Fruit fly (Drosophila melanogaster) whole organism, embryonic: ENCODE data around the gene CG43049.

ENCODE experiments used
- Antp ChIP-seq: fragments of 200-800 bp; sonication (Bioruptor generic); optimal IDR thresholded peaks from 3 replicates; lab custom pipeline; 2016; ENCODE audit warnings: missing biosample characterization, missing genetic modification characterization
- Asciz ChIP-seq: fragments of 200-800 bp; sonication (Bioruptor generic); optimal IDR thresholded peaks from 2 replicates; lab custom pipeline; 2017; ENCODE audit warnings: missing biosample characterization, mild to moderate bottlenecking, missing genetic modification characterization, missing genetic modification reagents
- B-H1 ChIP-seq: fragments of 200-800 bp; sonication (Bioruptor generic); IDR thresholded peaks from 3 replicates; pipeline ENCODE4 v1.3.6; 2022; ENCODE audit warnings: missing biosample characterization, missing genetic modification characterization
- Blimp-1 ChIP-seq: fragments of 200-800 bp; sonication (Bioruptor generic); optimal IDR thresholded peaks from 3 replicates; lab custom pipeline; 2018; ENCODE audit warnings: missing biosample characterization, missing genetic modification characterization, mild to moderate bottlenecking, moderate library complexity, missing genetic modification reagents
- Bteb2 ChIP-seq: fragments of 200-800 bp; sonication (Bioruptor generic); optimal IDR thresholded peaks from 2 replicates; lab custom pipeline; 2016; ENCODE audit warnings: missing biosample characterization, missing genetic modification characterization
- C15 ChIP-seq: fragments of 200-800 bp; sonication (Bioruptor generic); IDR thresholded peaks from 3 replicates; pipeline ENCODE4 v1.3.6; 2022; ENCODE audit warnings: missing biosample characterization, missing genetic modification characterization
- CG10654 ChIP-seq: fragments of 200-800 bp; sonication (Bioruptor generic); optimal IDR thresholded peaks from 2 replicates; lab custom pipeline; 2016; ENCODE audit warnings: missing biosample characterization, missing genetic modification characterization
- CG10979 ChIP-seq: fragments of 200-800 bp; sonication (Bioruptor generic); optimal IDR thresholded peaks from 2 replicates; lab custom pipeline; 2018; ENCODE audit warnings: missing biosample characterization, mild to moderate bottlenecking, missing genetic modification characterization, moderate library complexity
- CG11398 ChIP-seq: fragments of 200-800 bp; sonication (Bioruptor generic); optimal IDR thresholded peaks from 2 replicates; lab custom pipeline; 2016; ENCODE audit warnings: missing biosample characterization, missing genetic modification characterization
- CG12071 ChIP-seq: fragments of 200-800 bp; sonication (Bioruptor generic); optimal IDR thresholded peaks from 3 replicates; lab custom pipeline; 2018; ENCODE audit warnings: missing biosample characterization, mild to moderate bottlenecking, missing genetic modification characterization
- CG12299 ChIP-seq: fragments of 200-800 bp; sonication (Bioruptor generic); optimal IDR thresholded peaks from 2 replicates; lab custom pipeline; 2018; ENCODE audit warnings: missing biosample characterization, mild to moderate bottlenecking, missing genetic modification characterization
- CG15601 ChIP-seq: fragments of 200-800 bp; sonication (Bioruptor generic); optimal IDR thresholded peaks from 3 replicates; lab custom pipeline; 2019; ENCODE audit warnings: missing biosample characterization, mild to moderate bottlenecking, missing genetic modification characterization, moderate library complexity
- CG15696 ChIP-seq: fragments of 200-800 bp; sonication (Bioruptor generic); optimal IDR thresholded peaks from 2 replicates; lab custom pipeline; 2019; ENCODE audit warnings: missing biosample characterization, mild to moderate bottlenecking, missing genetic modification characterization, moderate library complexity
- CG1647 ChIP-seq: fragments of 200-800 bp; sonication (Bioruptor generic); optimal IDR thresholded peaks from 3 replicates; lab custom pipeline; 2016; ENCODE audit warnings: missing biosample characterization, missing genetic modification characterization
- CG1832 ChIP-seq: fragments of 200-800 bp; sonication (Bioruptor generic); optimal IDR thresholded peaks from 2 replicates; lab custom pipeline; 2017; ENCODE audit warnings: missing biosample characterization, mild to moderate bottlenecking, missing genetic modification characterization, inconsistent platforms
- CG18476 ChIP-seq: fragments of 200-800 bp; sonication (Bioruptor generic); optimal IDR thresholded peaks from 2 replicates; lab custom pipeline; 2016; ENCODE audit warnings: missing biosample characterization, mild to moderate bottlenecking, missing genetic modification characterization
- CG3163 ChIP-seq: fragments of 200-800 bp; sonication (Bioruptor generic); optimal IDR thresholded peaks from 3 replicates; lab custom pipeline; 2016; ENCODE audit warnings: missing biosample characterization, missing genetic modification characterization
- CG34422 ChIP-seq: fragments of 200-800 bp; sonication (Bioruptor generic); IDR thresholded peaks from 3 replicates; pipeline ENCODE4 v1.3.6; 2022; ENCODE audit warnings: missing biosample characterization, missing genetic modification characterization
- CG3726 ChIP-seq: fragments of 200-800 bp; sonication (Bioruptor generic); IDR thresholded peaks from 3 replicates; pipeline ENCODE4, ENCODE4 v1.3.6; 2022; ENCODE audit warnings: missing biosample characterization, missing genetic modification characterization
- CG5953 ChIP-seq: fragments of 200-800 bp; sonication (Bioruptor generic); IDR thresholded peaks from 2 replicates; pipeline ENCODE4 v1.3.6; 2022; ENCODE audit warnings: missing biosample characterization, missing genetic modification characterization
- CTCF ChIP-seq: fragments of 200-800 bp; sonication (Bioruptor generic); optimal IDR thresholded peaks from 2 replicates; lab custom pipeline; 2017; ENCODE audit warnings: missing biosample characterization, mild to moderate bottlenecking, missing genetic modification characterization, moderate library complexity
- Camta ChIP-seq: fragments of 200-800 bp; sonication (Bioruptor generic); optimal IDR thresholded peaks from 2 replicates; lab custom pipeline; 2016; ENCODE audit warnings: missing biosample characterization, missing genetic modification characterization
- D19A ChIP-seq: fragments of 200-800 bp; optimal IDR thresholded peaks from 3 replicates; lab custom pipeline; 2019; ENCODE audit warnings: missing biosample characterization, mild to moderate bottlenecking, missing genetic modification characterization, moderate library complexity
- D19B ChIP-seq: fragments of 200-800 bp; sonication (Bioruptor generic); optimal IDR thresholded peaks from 2 replicates; lab custom pipeline; 2017; ENCODE audit warnings: missing biosample characterization, mild to moderate bottlenecking, missing genetic modification characterization
- Dad ChIP-seq: fragments of 200-800 bp; sonication (Bioruptor generic); optimal IDR thresholded peaks from 3 replicates; lab custom pipeline; 2016; ENCODE audit warnings: missing biosample characterization, missing genetic modification characterization
- Dek ChIP-seq: fragments of 200-800 bp; sonication (Bioruptor generic); optimal IDR thresholded peaks from 3 replicates; lab custom pipeline; 2019; ENCODE audit warnings: missing biosample characterization, mild to moderate bottlenecking, missing genetic modification characterization, moderate library complexity
- HHEX ChIP-seq: fragments of 200-800 bp; sonication (Bioruptor generic); optimal IDR thresholded peaks from 3 replicates; lab custom pipeline; 2017; ENCODE audit warnings: missing biosample characterization, mild to moderate bottlenecking, missing genetic modification characterization, missing genetic modification reagents
- Hmx ChIP-seq: fragments of 200-800 bp; sonication (Bioruptor generic); optimal IDR thresholded peaks from 2 replicates; lab custom pipeline; 2016; ENCODE audit warnings: missing biosample characterization, missing genetic modification characterization
- Kr ChIP-seq: fragments of 200-800 bp; sonication (Bioruptor generic); optimal IDR thresholded peaks from 2 replicates; lab custom pipeline; 2017; ENCODE audit warnings: missing biosample characterization, mild to moderate bottlenecking, missing genetic modification characterization
- Max ChIP-seq: fragments of 200-800 bp; sonication (Bioruptor generic); optimal IDR thresholded peaks from 2 replicates; lab custom pipeline; 2016; ENCODE audit warnings: missing biosample characterization, mild to moderate bottlenecking, missing genetic modification characterization
- Oaz ChIP-seq: fragments of 200-800 bp; sonication (Bioruptor generic); IDR thresholded peaks from 2 replicates; pipeline ENCODE4 v1.3.6; 2022; ENCODE audit warnings: missing biosample characterization, missing genetic modification characterization
- Xrp1 ChIP-seq: fragments of 200-800 bp; sonication (Bioruptor generic); IDR thresholded peaks from 2 replicates; pipeline ENCODE4 v1.3.6; 2022; ENCODE audit warnings: missing biosample characterization, missing genetic modification characterization
- ab ChIP-seq: fragments of 200-800 bp; sonication (Bioruptor generic); optimal IDR thresholded peaks from 2 replicates; lab custom pipeline; 2016; ENCODE audit warnings: missing biosample characterization, missing genetic modification characterization
- ac ChIP-seq: fragments of 200-800 bp; sonication (Bioruptor generic); optimal IDR thresholded peaks from 3 replicates; lab custom pipeline; 2017; ENCODE audit warnings: missing biosample characterization, mild to moderate bottlenecking, missing genetic modification characterization
- bowl ChIP-seq: fragments of 200-800 bp; sonication (Bioruptor generic); IDR thresholded peaks from 2 replicates; pipeline ENCODE4 v1.3.6; 2022; ENCODE audit warnings: missing biosample characterization, missing genetic modification characterization
- dysf ChIP-seq: fragments of 200-800 bp; sonication (Bioruptor generic); IDR thresholded peaks from 3 replicates; pipeline ENCODE4 v1.3.6; 2022; ENCODE audit warnings: missing biosample characterization, missing genetic modification characterization
- emc ChIP-seq: fragments of 200-800 bp; sonication (Bioruptor generic); optimal IDR thresholded peaks from 2 replicates; lab custom pipeline; 2016; ENCODE audit warnings: missing biosample characterization, missing genetic modification characterization
- ems ChIP-seq: fragments of 200-800 bp; sonication (Bioruptor generic); optimal IDR thresholded peaks from 3 replicates; lab custom pipeline; 2016; ENCODE audit warnings: missing biosample characterization, missing genetic modification characterization
- gsb-n ChIP-seq: fragments of 200-800 bp; sonication (Bioruptor generic); optimal IDR thresholded peaks from 3 replicates; lab custom pipeline; 2018; ENCODE audit warnings: missing biosample characterization, mild to moderate bottlenecking, missing genetic modification characterization
- jing ChIP-seq: fragments of 200-800 bp; sonication (Bioruptor generic); optimal IDR thresholded peaks from 2 replicates; lab custom pipeline; 2018; ENCODE audit warnings: missing biosample characterization, mild to moderate bottlenecking, missing genetic modification characterization
- lmd ChIP-seq: fragments of 200-800 bp; sonication (Bioruptor generic); IDR thresholded peaks from 2 replicates; pipeline ENCODE4 v1.3.6; 2022; ENCODE audit warnings: missing biosample characterization, missing genetic modification characterization
- prd ChIP-seq, 3 experiments: fragments of >200 bp in 2 of 3; fragments of 200-800 bp in 1 of 3; sonication (Bioruptor generic) in 1 of 3; optimal IDR thresholded peaks in 2 of 3; IDR thresholded peaks in 1 of 3; 2 replicates in 2 of 3; 3 replicates in 1 of 3; pipeline versions ENCODE4 v1.3.6 to Lab custom; 2017 to 2022; ENCODE audit warnings: missing biosample characterization in 1 of 3, missing genetic modification characterization in 1 of 3
- sisA ChIP-seq: fragments of 200-800 bp; sonication (Bioruptor generic); IDR thresholded peaks from 2 replicates; pipeline ENCODE4 v1.3.6; 2022; ENCODE audit warnings: missing biosample characterization, missing genetic modification characterization
- so ChIP-seq: fragments of 200-800 bp; sonication (Bioruptor generic); IDR thresholded peaks from 3 replicates; pipeline ENCODE4 v1.3.6; 2022; ENCODE audit warnings: missing biosample characterization, missing genetic modification characterization
- sug ChIP-seq: fragments of 200-800 bp; optimal IDR thresholded peaks from 2 replicates; lab custom pipeline; 2019; ENCODE audit warnings: missing biosample characterization, mild to moderate bottlenecking, missing genetic modification characterization, moderate library complexity
- tgo ChIP-seq: fragments of 200-800 bp; sonication (Bioruptor generic); IDR thresholded peaks from 3 replicates; pipeline ENCODE4 v1.3.6; 2022; ENCODE audit warnings: missing biosample characterization, missing genetic modification characterization
- trem ChIP-seq: fragments of 200-800 bp; optimal IDR thresholded peaks from 3 replicates; lab custom pipeline; 2019; ENCODE audit warnings: missing biosample characterization, mild to moderate bottlenecking, missing genetic modification characterization, moderate library complexity
- vvl ChIP-seq: fragments of 200-800 bp; sonication (Bioruptor generic); IDR thresholded peaks from 2 replicates; pipeline ENCODE4 v1.3.6; 2022; ENCODE audit warnings: missing biosample characterization, missing genetic modification characterization
- zf30C ChIP-seq: fragments of 200-800 bp; sonication (Bioruptor generic); optimal IDR thresholded peaks from 3 replicates; lab custom pipeline; 2018; ENCODE audit warnings: missing biosample characterization, mild to moderate bottlenecking, missing genetic modification characterization

CG43049 gene

DNA sequence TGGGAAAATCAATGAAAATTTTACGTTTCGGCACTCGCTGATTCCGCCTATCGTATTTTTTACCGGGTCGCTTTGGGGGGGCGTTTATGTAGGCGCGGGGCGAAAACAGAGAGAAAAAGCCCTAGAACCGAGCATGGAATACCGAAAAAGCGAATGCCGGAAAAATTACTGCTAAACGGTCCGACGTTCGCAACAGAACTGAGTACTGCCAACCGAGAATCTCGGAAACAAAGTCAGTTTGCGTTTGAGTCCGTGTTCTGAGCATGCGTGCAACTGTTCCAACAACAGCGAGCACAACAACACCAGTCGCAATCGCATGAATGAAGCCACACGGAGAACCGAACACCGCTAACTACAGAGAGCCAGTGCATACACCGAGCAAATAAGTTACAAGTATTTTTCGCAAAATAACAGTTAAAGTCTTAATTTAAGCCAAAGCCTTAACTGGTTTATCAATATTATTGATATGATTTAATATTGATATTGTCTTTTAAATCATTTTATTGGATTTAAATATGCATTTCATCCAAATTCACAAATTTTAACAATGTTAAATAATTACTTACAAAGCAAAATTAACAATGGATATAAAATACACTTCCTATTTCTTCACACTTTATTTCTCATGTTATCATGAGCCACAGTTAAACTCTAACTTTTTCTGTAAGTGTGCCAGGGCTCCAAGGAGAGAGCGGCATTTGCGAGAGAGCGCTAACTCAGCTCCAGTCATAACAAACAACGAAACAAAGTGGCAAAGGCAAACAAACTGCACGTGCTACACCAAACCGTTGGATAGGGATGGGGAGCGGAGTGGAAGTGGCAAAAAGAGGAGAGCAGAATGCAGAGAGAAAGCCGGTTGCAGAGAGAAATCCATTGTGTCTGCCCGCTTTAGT, 34.4 kb upstream of the CG43049 start, which contains the start of gene CG3961 (continued):
- peak; percentile 94 for TF ChIP-seq vvl (GFP tag; lab: Robert Waterston, UW)
- peak; percentile 92 for TF ChIP-seq zf30C (GFP tag; lab: Kevin White, UChicago)
- peak; percentile 1 for TF ChIP-seq emc (GFP tag; lab: Kevin White, UChicago)
- TF ChIP-seq CG15696 (tag; lab: Kevin White, UChicago) = peak; percentile 94
- peak; percentile 39 for TF ChIP-seq ab (GFP tag; lab: Kevin White, UChicago)
- TF ChIP-seq dysf (GFP tag; lab: Robert Waterston, UW) = peak; percentile 94
- peak; percentile 72 for TF ChIP-seq CG12071 (GFP tag; lab: Kevin White, UChicago)
- TF ChIP-seq CG12299 (tag; lab: Kevin White, UChicago) = peak; percentile 95
- TF ChIP-seq Max (GFP tag; lab: Kevin White, UChicago) = peak; percentile 96
- peak; percentile 73 for TF ChIP-seq CG11398 (GFP tag; lab: Kevin White, UChicago)
- peak; percentile 76 for TF ChIP-seq ac (GFP tag; lab: Kevin White, UChicago)
- TF ChIP-seq Camta (GFP tag; lab: Kevin White, UChicago) = peak; percentile 90
- peak; percentile 95 for TF ChIP-seq so (GFP tag; lab: Robert Waterston, UW)
- TF ChIP-seq ems = peak; percentile 86
- peak; percentile 97 for TF ChIP-seq Xrp1 (GFP tag; lab: Robert Waterston, UW)
- peak; percentile 72 for TF ChIP-seq CG3163 (GFP tag; lab: Kevin White, UChicago)
- TF ChIP-seq prd (optimal IDR thresholded peaks at IDR 0.05; lab: Kevin White, UChicago) = no peak
- TF ChIP-seq prd (GFP tag; IDR thresholded peaks at IDR 0.05; lab: Robert Waterston, UW) = peak; percentile 94
- TF ChIP-seq HHEX (GFP tag; lab: Kevin White, UChicago) = peak; percentile 96
- TF ChIP-seq Asciz (GFP tag; lab: Kevin White, UChicago) = peak; percentile 98
- TF ChIP-seq CG3726 (GFP tag; lab: Robert Waterston, UW) = peak; percentile 90; the same call in 1 of the 3 replicates
- peak; percentile 69 for TF ChIP-seq CG1647 (GFP tag; lab: Kevin White, UChicago)
- TF ChIP-seq Antp = peak; percentile 72
- TF ChIP-seq trem = peak; percentile 96
- peak; percentile 94 for TF ChIP-seq lmd (GFP tag; lab: Robert Waterston, UW)
- peak; percentile 95 for TF ChIP-seq CG10654 (GFP tag; lab: Kevin White, UChicago)
- TF ChIP-seq sug (tag; lab: Kevin White, UChicago) = peak; percentile 94
- TF ChIP-seq jing (GFP tag; lab: Kevin White, UChicago) = peak; percentile 92
- TF ChIP-seq tgo (GFP tag; lab: Robert Waterston, UW) = peak; percentile 95
- TF ChIP-seq D19A (tag; lab: Kevin White, UChicago) = peak; percentile 97
- peak; percentile 84 for TF ChIP-seq D19B (GFP tag; lab: Kevin White, UChicago)
- TF ChIP-seq gsb-n = peak; percentile 98
- TF ChIP-seq bowl (GFP tag; lab: Robert Waterston, UW) = peak; percentile 52; the same call in 1 of the 2 replicates
- TF ChIP-seq CG5953 = no peak
- TF ChIP-seq C15 (GFP tag; lab: Robert Waterston, UW) = no peak; the same call in 2 of the 3 replicates
- TF ChIP-seq CG10979 (tag; lab: Kevin White, UChicago) = peak; percentile 99
- TF ChIP-seq Oaz (GFP tag; lab: Robert Waterston, UW) = peak; percentile 86; the same call in 1 of the 2 replicates
- TF ChIP-seq Dek = peak; percentile 93
- peak; percentile 19 for TF ChIP-seq Kr
- TF ChIP-seq B-H1 = peak; percentile 83; the same call in 2 of the 3 replicates
- TF ChIP-seq Hmx (GFP tag; lab: Kevin White, UChicago) = peak; percentile 77
- peak; percentile 86 for TF ChIP-seq Dad (GFP tag; lab: Kevin White, UChicago)
- no peak for TF ChIP-seq CG1832
- TF ChIP-seq Bteb2 (GFP tag; lab: Kevin White, UChicago) = peak; percentile 91
- peak; percentile 98 for TF ChIP-seq CG15601 (tag; lab: Kevin White, UChicago)
- peak; percentile 94 for TF ChIP-seq CG18476 (GFP tag; lab: Kevin White, UChicago)
- TF ChIP-seq CTCF (GFP tag; lab: Kevin White, UChicago) = peak; percentile 72
- peak; percentile 93 for TF ChIP-seq CG34422 (GFP tag; lab: Robert Waterston, UW)
- peak; percentile 97 for TF ChIP-seq Blimp-1 (GFP tag; lab: Kevin White, UChicago)
- TF ChIP-seq sisA = peak; percentile 89
